Fruit fly (Drosophila melanogaster) whole organism: ENCODE measurements around the gene EloB.

Source experiments
- CG8478 ChIP-seq: fragments of >200 bp; optimal IDR thresholded peaks from 2 replicates; lab custom pipeline; 2018; ENCODE audit warnings: inconsistent platforms
- Dll ChIP-seq: fragments of >200 bp; optimal IDR thresholded peaks from 2 replicates; lab custom pipeline; 2017
- EcR ChIP-seq, 2 experiments: fragments of >200 bp; optimal IDR thresholded peaks; 2 replicates each; lab custom pipeline; 2017; ENCODE audit warnings: missing biosample characterization in 2 of 2, missing genetic modification characterization in 2 of 2, missing genetic modification reagents in 2 of 2
- pan ChIP-seq: fragments of >200 bp; optimal IDR thresholded peaks from 2 replicates; lab custom pipeline; 2017
- psq ChIP-seq: fragments of >200 bp; optimal IDR thresholded peaks from 2 replicates; lab custom pipeline; 2017
- usp ChIP-seq: fragments of >200 bp; optimal IDR thresholded peaks from 2 replicates; lab custom pipeline; 2017; ENCODE audit warnings: missing biosample characterization, missing genetic modification characterization, mixed read lengths

EloB gene

dm6 chr3R:20560668-20561226 lies 18.9 kb downstream of the EloB start, which contains the start of gene CG5191:
TSS of gene CG5191 (plus strand) at chr3R:20560865.
- TF ChIP-seq Dll (lab: Kevin White, UChicago): no peak
- no peak for TF ChIP-seq usp (GFP tag; lab: Kevin White, UChicago)
- TF ChIP-seq psq (lab: Kevin White, UChicago): no peak
- TF ChIP-seq CG8478: no peak
- no peak for TF ChIP-seq pan

dm6 chr3R:20560019-20560667 lies 19.5 kb downstream of the EloB start, which contains the start of gene CG15922:
TSS of gene CG15922 (minus strand) at chr3R:20560280.
- TF ChIP-seq usp (GFP tag; lab: Kevin White, UChicago): no peak
- TF ChIP-seq pan: no peak
- TF ChIP-seq CG8478: no peak
- no peak for TF ChIP-seq Dll (lab: Kevin White, UChicago)
- no peak for TF ChIP-seq EcR (GFP tag; optimal IDR thresholded peaks at IDR 0.05; lab: Kevin White, UChicago)
- no peak for TF ChIP-seq psq (lab: Kevin White, UChicago)

dm6 chr3R:20558106-20558489 lies 21.6 kb downstream of the EloB start:
- TF ChIP-seq CG8478: no peak
- TF ChIP-seq EcR (GFP tag; optimal IDR thresholded peaks at IDR 0.05; lab: Kevin White, UChicago): no peak
- no peak for TF ChIP-seq usp (GFP tag; lab: Kevin White, UChicago)
- TF ChIP-seq pan: no peak
- no peak for TF ChIP-seq psq (lab: Kevin White, UChicago)
- no peak for TF ChIP-seq Dll (lab: Kevin White, UChicago)

dm6 chr3R:20557415-20558105 lies 22.1 kb downstream of the EloB start, which contains the start of the genes DPCoAC and CG5180:
TSS of gene DPCoAC (minus strand) at chr3R:20557667.
TSS of gene CG5180 (plus strand) at chr3R:20557930.
- TF ChIP-seq Dll (lab: Kevin White, UChicago) (no peak), usp (GFP tag; lab: Kevin White, UChicago) (no peak), CG8478 (no peak), pan (no peak), psq (lab: Kevin White, UChicago) (no peak), EcR (GFP tag; optimal IDR thresholded peaks at IDR 0.05; lab: Kevin White, UChicago) (no peak)

dm6 chr3R:20557114-20557414 lies 22.6 kb downstream of the EloB start:
- no peak for TF ChIP-seq EcR (GFP tag; optimal IDR thresholded peaks at IDR 0.05; lab: Kevin White, UChicago)
- TF ChIP-seq psq (lab: Kevin White, UChicago): no peak
- no peak for TF ChIP-seq CG8478
- TF ChIP-seq Dll (lab: Kevin White, UChicago): no peak
- no peak for TF ChIP-seq pan
- TF ChIP-seq usp (GFP tag; lab: Kevin White, UChicago): no peak

- no peak for TF ChIP-seq CG8478
- TF ChIP-seq psq (lab: Kevin White, UChicago): no peak
- no peak for TF ChIP-seq usp (GFP tag; lab: Kevin White, UChicago)
- no peak for TF ChIP-seq pan
- no peak for TF ChIP-seq Dll (lab: Kevin White, UChicago)
- TF ChIP-seq EcR (GFP tag; optimal IDR thresholded peaks at IDR 0.05; lab: Kevin White, UChicago): no peak
Observed at dm6 chr3R:20556281-20557113, 23.2 kb downstream of the EloB start.

- no peak for TF ChIP-seq CG8478
- peak; percentile 47 for TF ChIP-seq Dll (lab: Kevin White, UChicago)
Observed at dm6 chr3R:20555720-20556280, 23.9 kb downstream of the EloB start.

dm6 chr3R:20555023-20555422 lies 24.6 kb downstream of the EloB start:
- TF ChIP-seq pan: no peak
- TF ChIP-seq EcR (GFP tag; optimal IDR thresholded peaks at IDR 0.05; lab: Kevin White, UChicago): no peak
- no peak for TF ChIP-seq psq (lab: Kevin White, UChicago)
- TF ChIP-seq Dll (lab: Kevin White, UChicago): no peak

- no peak for TF ChIP-seq pan
- no peak for TF ChIP-seq Dll (lab: Kevin White, UChicago)
- TF ChIP-seq CG8478: no peak
- TF ChIP-seq usp (GFP tag; lab: Kevin White, UChicago): no peak
- no peak for TF ChIP-seq psq (lab: Kevin White, UChicago)
Observed at dm6 chr3R:20554300-20554699, 25.4 kb downstream of the EloB start, which contains the start of gene att-ORFB. TSS of gene att-ORFB (minus strand) at chr3R:20554400.

- TF ChIP-seq EcR (GFP tag; optimal IDR thresholded peaks at IDR 0.05; lab: Kevin White, UChicago): no peak
- no peak for TF ChIP-seq CG8478
- no peak for TF ChIP-seq usp (GFP tag; lab: Kevin White, UChicago)
- no peak for TF ChIP-seq pan
- TF ChIP-seq psq (lab: Kevin White, UChicago): no peak
- TF ChIP-seq Dll (lab: Kevin White, UChicago): no peak
Observed at dm6 chr3R:20552093-20552492, 27.6 kb downstream of the EloB start, which contains the start of gene Stat92E. TSS of gene Stat92E (minus strand) at chr3R:20552311.

- no peak for TF ChIP-seq usp (GFP tag; lab: Kevin White, UChicago)
- TF ChIP-seq Dll (lab: Kevin White, UChicago): no peak
- no peak for TF ChIP-seq EcR (GFP tag; optimal IDR thresholded peaks at IDR 0.05; lab: Kevin White, UChicago)
- TF ChIP-seq psq (lab: Kevin White, UChicago): no peak
- no peak for TF ChIP-seq pan
- TF ChIP-seq CG8478: no peak
Observed at dm6 chr3R:20551487-20552079, 28.1 kb downstream of the EloB start.
